Fruit fly (Drosophila melanogaster) whole organism, embryonic: ENCODE measurements around the gene CG13409.

Source experiments
- CG10959 ChIP-seq: fragments of 200-800 bp; sonication (Bioruptor generic); IDR thresholded peaks from 2 replicates; pipeline ENCODE4 v1.3.6; 2022; ENCODE audit warnings: missing biosample characterization, missing genetic modification characterization
- CG15073 ChIP-seq: fragments of 200-800 bp; sonication (Bioruptor generic); optimal IDR thresholded peaks from 2 replicates; lab custom pipeline; 2016; ENCODE audit warnings: missing biosample characterization, missing genetic modification characterization
- CG31441 ChIP-seq: fragments of 200-800 bp; sonication (Bioruptor generic); IDR thresholded peaks from 2 replicates; pipeline ENCODE4 v1.3.6; 2022; ENCODE audit warnings: missing biosample characterization, missing genetic modification characterization
- CG34224 ChIP-seq: fragments of 200-800 bp; sonication (Bioruptor generic); IDR thresholded peaks from 3 replicates; pipeline ENCODE4 v1.3.6; 2022; ENCODE audit warnings: missing biosample characterization, missing genetic modification characterization; ENCODE audit not compliant: partially characterized antibody
- CG42726 ChIP-seq: fragments of 200-800 bp; sonication (Bioruptor generic); IDR thresholded peaks from 2 replicates; pipeline ENCODE4 v1.3.6; 2022; ENCODE audit warnings: missing biosample characterization, missing genetic modification characterization; ENCODE audit not compliant: partially characterized antibody
- CG4360 ChIP-seq: fragments of 200-800 bp; sonication (Bioruptor generic); IDR thresholded peaks from 2 replicates; pipeline ENCODE4 v1.3.6; 2022; ENCODE audit warnings: missing biosample characterization, missing genetic modification characterization
- CG4854 ChIP-seq: fragments of 200-800 bp; sonication (Bioruptor generic); optimal IDR thresholded peaks from 2 replicates; lab custom pipeline; 2016; ENCODE audit warnings: missing biosample characterization, missing genetic modification characterization, inconsistent platforms
- CG6791 ChIP-seq: fragments of 200-800 bp; sonication (Bioruptor generic); IDR thresholded peaks from 3 replicates; pipeline ENCODE4 v1.3.6; 2022; ENCODE audit warnings: missing biosample characterization, missing genetic modification characterization; ENCODE audit not compliant: partially characterized antibody
- CkIIα-i1 ChIP-seq: fragments of 200-800 bp; sonication (Bioruptor generic); IDR thresholded peaks from 2 replicates; pipeline ENCODE4 v1.3.6; 2022; ENCODE audit warnings: missing biosample characterization, missing genetic modification characterization
- H2.0 ChIP-seq: fragments of 200-800 bp; sonication (Bioruptor generic); IDR thresholded peaks from 2 replicates; pipeline ENCODE4 v1.3.6; 2022; ENCODE audit warnings: missing biosample characterization, missing genetic modification characterization
- Hr78 ChIP-seq, 2 experiments: fragments of 200-800 bp in 1 of 2; fragments of >200 bp in 1 of 2; sonication (Bioruptor generic) in 1 of 2; optimal IDR thresholded peaks; 2 replicates each; lab custom pipeline; 2017 to 2019; ENCODE audit warnings: missing biosample characterization in 2 of 2, missing genetic modification characterization in 2 of 2, mild to moderate bottlenecking in 1 of 2, moderate library complexity in 1 of 2
- MTF-1 ChIP-seq: fragments of 200-800 bp; sonication (Bioruptor generic); optimal IDR thresholded peaks from 2 replicates; lab custom pipeline; 2018; ENCODE audit warnings: missing biosample characterization, mild to moderate bottlenecking, missing genetic modification characterization, borderline replicate concordance
- Mrtf ChIP-seq: fragments of 200-800 bp; sonication (Bioruptor generic); IDR thresholded peaks from 3 replicates; pipeline ENCODE4 v1.3.6; 2022; ENCODE audit warnings: missing biosample characterization, missing genetic modification characterization
- Ptx1 ChIP-seq: fragments of 200-800 bp; sonication (Bioruptor generic); IDR thresholded peaks from 2 replicates; pipeline ENCODE4 v1.3.6; 2022; ENCODE audit warnings: missing biosample characterization, missing genetic modification characterization
- Sin3A ChIP-seq: fragments of >200 bp; optimal IDR thresholded peaks from 2 replicates; lab custom pipeline; 2018
- Sry-β ChIP-seq: fragments of 200-800 bp; sonication (Bioruptor generic); optimal IDR thresholded peaks from 2 replicates; lab custom pipeline; 2018; ENCODE audit warnings: missing biosample characterization, mild to moderate bottlenecking, missing genetic modification characterization, moderate library complexity
- Trl ChIP-seq, 3 experiments: fragments of >200 bp in 2 of 3; fragments of 200-800 bp in 1 of 3; sonication (Bioruptor generic) in 1 of 3; optimal IDR thresholded peaks; 2 replicates in 1 of 3; 3 replicates in 2 of 3; lab custom pipeline; 2016 to 2017; ENCODE audit warnings: missing biosample characterization in 1 of 3, missing genetic modification characterization in 1 of 3
- Usf ChIP-seq: fragments of 200-800 bp; sonication (Bioruptor generic); optimal IDR thresholded peaks from 2 replicates; lab custom pipeline; 2017; ENCODE audit warnings: missing genotype, missing biosample characterization, missing genetic modification characterization
- Vsx1 ChIP-seq: fragments of 200-800 bp; sonication (Bioruptor generic); optimal IDR thresholded peaks from 2 replicates; lab custom pipeline; 2017; ENCODE audit warnings: missing biosample characterization, mild to moderate bottlenecking, missing genetic modification characterization, missing genetic modification reagents
- al ChIP-seq: fragments of 200-800 bp; sonication (Bioruptor generic); IDR thresholded peaks from 2 replicates; pipeline ENCODE4 v1.3.6; 2022; ENCODE audit warnings: missing biosample characterization, missing genetic modification characterization
- bbx ChIP-seq: fragments of 200-800 bp; sonication (Bioruptor generic); IDR thresholded peaks from 2 replicates; pipeline ENCODE4 v1.3.6; 2022; ENCODE audit warnings: missing biosample characterization, missing genetic modification characterization; ENCODE audit not compliant: partially characterized antibody
- cas ChIP-seq: fragments of 200-800 bp; sonication (Bioruptor generic); IDR thresholded peaks from 2 replicates; pipeline ENCODE4 v1.3.6; 2022; ENCODE audit warnings: missing biosample characterization, missing genetic modification characterization
- cato ChIP-seq: fragments of 200-800 bp; sonication (Bioruptor generic); optimal IDR thresholded peaks from 2 replicates; lab custom pipeline; 2016; ENCODE audit warnings: missing biosample characterization, missing genetic modification characterization, borderline replicate concordance
- chm ChIP-seq: fragments of 200-800 bp; sonication (Bioruptor generic); IDR thresholded peaks from 2 replicates; pipeline ENCODE4 v1.3.6; 2022; ENCODE audit warnings: missing biosample characterization, missing genetic modification characterization
- dm ChIP-seq: fragments of 200-800 bp; sonication (Bioruptor generic); optimal IDR thresholded peaks from 3 replicates; lab custom pipeline; 2016; ENCODE audit warnings: missing biosample characterization, missing genetic modification characterization
- en ChIP-seq: fragments of 200-800 bp; sonication (Bioruptor generic); optimal IDR thresholded peaks from 2 replicates; lab custom pipeline; 2016; ENCODE audit warnings: missing biosample characterization, missing genetic modification characterization
- fd102C ChIP-seq: fragments of 200-800 bp; sonication (Bioruptor generic); optimal IDR thresholded peaks from 2 replicates; lab custom pipeline; 2018; ENCODE audit warnings: missing biosample characterization, mild to moderate bottlenecking, missing genetic modification characterization, moderate library complexity
- gcm2 ChIP-seq: fragments of 200-800 bp; sonication (Bioruptor generic); optimal IDR thresholded peaks from 2 replicates; lab custom pipeline; 2016; ENCODE audit warnings: missing biosample characterization, missing genetic modification characterization
- hkb ChIP-seq, 2 experiments: fragments of 200-800 bp in 1 of 2; fragments of >200 bp in 1 of 2; sonication (Bioruptor generic) in 1 of 2; IDR thresholded peaks in 1 of 2; optimal IDR thresholded peaks in 1 of 2; 2 replicates each; pipeline versions ENCODE4 v1.3.6 to Lab custom; 2017 to 2022; ENCODE audit warnings: missing biosample characterization in 1 of 2, missing genetic modification characterization in 1 of 2
- hth ChIP-seq: fragments of >200 bp; optimal IDR thresholded peaks from 2 replicates; lab custom pipeline; 2017; ENCODE audit warnings: inconsistent platforms
- kay ChIP-seq: fragments of 200-800 bp; sonication (Bioruptor generic); optimal IDR thresholded peaks from 2 replicates; lab custom pipeline; 2016; ENCODE audit warnings: missing biosample characterization, missing genetic modification characterization
- knrl ChIP-seq: fragments of 200-800 bp; sonication (Bioruptor generic); IDR thresholded peaks from 3 replicates; pipeline ENCODE4 v1.3.6; 2022; ENCODE audit warnings: missing biosample characterization, missing genetic modification characterization; ENCODE audit not compliant: partially characterized antibody
- lab ChIP-seq: fragments of 200-800 bp; sonication (Bioruptor generic); optimal IDR thresholded peaks from 3 replicates; lab custom pipeline; 2017; ENCODE audit warnings: missing biosample characterization, missing genetic modification characterization, mild to moderate bottlenecking, moderate library complexity, missing genetic modification reagents
- lbe ChIP-seq: fragments of 200-800 bp; sonication (Bioruptor generic); optimal IDR thresholded peaks from 2 replicates; lab custom pipeline; 2016; ENCODE audit warnings: missing biosample characterization, mild to moderate bottlenecking, missing genetic modification characterization
- lmd ChIP-seq: fragments of 200-800 bp; sonication (Bioruptor generic); IDR thresholded peaks from 2 replicates; pipeline ENCODE4 v1.3.6; 2022; ENCODE audit warnings: missing biosample characterization, missing genetic modification characterization
- nerfin-1 ChIP-seq: fragments of 200-800 bp; sonication (Bioruptor generic); optimal IDR thresholded peaks from 3 replicates; lab custom pipeline; 2019; ENCODE audit warnings: missing biosample characterization, mild to moderate bottlenecking, missing genetic modification characterization, moderate library complexity
- pfk ChIP-seq: fragments of 200-800 bp; sonication (Bioruptor generic); optimal IDR thresholded peaks from 2 replicates; lab custom pipeline; 2018; ENCODE audit warnings: missing biosample characterization, mild to moderate bottlenecking, missing genetic modification characterization, moderate library complexity
- repo ChIP-seq: fragments of 200-800 bp; sonication (Bioruptor generic); optimal IDR thresholded peaks from 2 replicates; lab custom pipeline; 2016; ENCODE audit warnings: missing biosample characterization, missing genetic modification characterization
- run ChIP-seq: fragments of 200-800 bp; sonication (Bioruptor generic); optimal IDR thresholded peaks from 3 replicates; lab custom pipeline; 2018; ENCODE audit warnings: missing biosample characterization, mild to moderate bottlenecking, missing genetic modification characterization
- schlank ChIP-seq: fragments of 200-800 bp; sonication (Bioruptor generic); optimal IDR thresholded peaks from 2 replicates; lab custom pipeline; 2018; ENCODE audit warnings: missing biosample characterization, mild to moderate bottlenecking, missing genetic modification characterization
- sim ChIP-seq: fragments of 200-800 bp; sonication (Bioruptor generic); IDR thresholded peaks from 2 replicates; pipeline ENCODE4 v1.3.6; 2022; ENCODE audit warnings: missing biosample characterization, missing genetic modification characterization
- toy ChIP-seq: fragments of 200-800 bp; sonication (Bioruptor generic); IDR thresholded peaks from 2 replicates; pipeline ENCODE4 v1.3.6; 2022; ENCODE audit warnings: missing biosample characterization, missing genetic modification characterization

The CG13409 gene

DNA sequence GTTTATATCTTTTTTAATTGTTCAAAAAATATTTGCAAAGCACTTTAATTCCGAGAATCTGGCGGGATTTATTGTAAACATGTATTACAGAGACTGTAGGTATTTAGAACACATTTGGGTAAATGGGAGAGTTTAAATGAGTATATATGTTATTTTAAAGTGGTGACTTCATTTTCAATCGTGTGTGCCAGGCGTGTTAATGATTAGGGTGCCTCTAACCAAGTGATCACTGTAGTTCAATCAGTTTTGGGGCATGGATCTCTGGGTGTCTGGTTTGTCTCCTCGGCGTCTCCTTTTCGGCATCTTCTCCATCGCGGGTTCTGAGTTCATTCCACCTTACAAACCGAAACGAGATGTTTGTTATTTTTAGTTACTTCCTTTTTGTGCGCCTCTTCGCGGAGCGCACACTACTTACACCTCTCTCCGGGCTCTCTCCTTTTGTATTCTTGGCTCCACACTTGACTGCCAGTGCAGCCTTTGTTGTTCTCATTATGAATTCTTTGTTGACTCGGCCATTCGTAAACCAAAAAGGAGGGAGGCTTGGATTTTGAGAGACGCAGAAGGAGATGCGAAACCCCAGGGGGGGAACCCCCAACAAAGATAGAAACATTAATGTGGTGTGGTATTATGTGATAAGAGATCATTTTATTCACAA is 12.2 kb upstream of the CG13409 start (continued):
- TF ChIP-seq toy (GFP tag; lab: Robert Waterston, UW) (no peak), H2.0 (no peak), bbx (GFP tag; lab: Robert Waterston, UW) (no peak), Mrtf (GFP tag; lab: Robert Waterston, UW) (no peak), hth (lab: Kevin White, UChicago) (no peak), Usf (GFP tag; lab: Kevin White, UChicago) (no peak), CG34224 (no peak), dm (GFP tag; lab: Kevin White, UChicago) (no peak), CG31441 (0 out of 2 replicates have a peak, but pooled peaks have one; percentile 9), gcm2 (no peak), cas (no peak), al (GFP tag; lab: Robert Waterston, UW) (no peak), lmd (GFP tag; lab: Robert Waterston, UW) (no peak), schlank (tag; lab: Kevin White, UChicago) (no peak), CG4360 (GFP tag; lab: Robert Waterston, UW) (peak; percentile 23; the same call in 1 of the 2 replicates), chm (GFP tag; lab: Robert Waterston, UW) (peak; percentile 44; the same call in 1 of the 2 replicates), run (tag; lab: Kevin White, UChicago) (no peak), Hr78 (GFP tag; optimal IDR thresholded peaks at IDR 0.05; lab: Kevin White, UChicago) (no peak), CG15073 (GFP tag; lab: Kevin White, UChicago) (no peak), sim (no peak), lbe (GFP tag; lab: Kevin White, UChicago) (peak; percentile 44), Trl (optimal IDR thresholded peaks at IDR 0.05; lab: Kevin White, UChicago) (peak; percentile 4 to 67), Trl (GFP tag; optimal IDR thresholded peaks at IDR 0.05; lab: Kevin White, UChicago) (peak; percentile 34), pfk (GFP tag; lab: Kevin White, UChicago) (no peak), fd102C (GFP tag; lab: Kevin White, UChicago) (no peak), hkb (optimal IDR thresholded peaks at IDR 0.05; lab: Kevin White, UChicago) (no peak), hkb (GFP tag; IDR thresholded peaks at IDR 0.05; lab: Robert Waterston, UW) (no peak), MTF-1 (GFP tag; lab: Kevin White, UChicago) (no peak), CG6791 (GFP tag; lab: Robert Waterston, UW) (no peak), cato (GFP tag; lab: Kevin White, UChicago) (no peak), CG10959 (no peak), CG4854 (no peak), Ptx1 (GFP tag; lab: Robert Waterston, UW) (no peak), CG42726 (GFP tag; lab: Robert Waterston, UW) (no peak), lab (GFP tag; lab: Kevin White, UChicago) (no peak), Sin3A (lab: Kevin White, UChicago) (no peak), CkIIα-i1 (GFP tag; lab: Robert Waterston, UW) (no peak), kay (GFP tag; lab: Kevin White, UChicago) (no peak), Sry-β (GFP tag; lab: Kevin White, UChicago) (no peak), knrl (GFP tag; lab: Robert Waterston, UW) (no peak), en (GFP tag; lab: Kevin White, UChicago) (no peak), nerfin-1 (tag; lab: Kevin White, UChicago) (no peak), repo (GFP tag; lab: Kevin White, UChicago) (no peak), Vsx1 (no peak)
